Worm (Caenorhabditis elegans) whole organism, mixed stage, embryonic: ENCODE measurements around the gene far-8.

Source experiments
- M03D4.4 ChIP-seq: sonication (generic microtip); optimal IDR thresholded peaks from 2 replicates; lab custom pipeline; 2017; ENCODE audit warnings: mild to moderate bottlenecking, missing genetic modification characterization, missing compliant biosample characterization
- bed-3 ChIP-seq: fragments of 200-800 bp; sonication (Bioruptor generic); optimal IDR thresholded peaks from 3 replicates; lab custom pipeline; 2018; ENCODE audit warnings: mild to moderate bottlenecking, missing genetic modification characterization, moderate library complexity, missing compliant biosample characterization
- blmp-1 ChIP-seq: fragments of 150-350 bp; optimal IDR thresholded peaks from 2 replicates; lab custom pipeline; 2014; ENCODE audit warnings: missing biosample characterization, missing genetic modification characterization
- ceh-39 ChIP-seq: fragments of 150-350 bp; optimal IDR thresholded peaks from 2 replicates; lab custom pipeline; 2014; ENCODE audit warnings: missing biosample characterization, missing genetic modification characterization
- ceh-43 ChIP-seq: fragments of 200-800 bp; sonication (Bioruptor generic); optimal IDR thresholded peaks from 2 replicates; lab custom pipeline; 2018; ENCODE audit warnings: mild to moderate bottlenecking, missing genetic modification characterization, moderate library complexity, missing compliant biosample characterization
- ceh-83 ChIP-seq: fragments of 200-800 bp; sonication (Bioruptor generic); optimal IDR thresholded peaks from 2 replicates; lab custom pipeline; 2018; ENCODE audit warnings: mild to moderate bottlenecking, missing genetic modification characterization, missing compliant biosample characterization
- ces-1 ChIP-seq: fragments of 150-350 bp; optimal IDR thresholded peaks from 2 replicates; lab custom pipeline; 2014; ENCODE audit warnings: missing biosample characterization, missing genetic modification reagents, missing genetic modification characterization
- cnd-1 ChIP-seq: fragments of 200-800 bp; sonication (Bioruptor generic); optimal IDR thresholded peaks from 2 replicates; lab custom pipeline; 2018; ENCODE audit warnings: mild to moderate bottlenecking, missing genetic modification characterization, missing compliant biosample characterization
- drap-1 ChIP-seq: fragments of 200-800 bp; sonication (Bioruptor generic); optimal IDR thresholded peaks from 3 replicates; lab custom pipeline; 2018; ENCODE audit warnings: mild to moderate bottlenecking, missing genetic modification characterization, missing compliant biosample characterization
- elt-1 ChIP-seq: sonication (generic microtip); optimal IDR thresholded peaks from 2 replicates; lab custom pipeline; 2017; ENCODE audit warnings: missing genetic modification characterization, mild to moderate bottlenecking, missing compliant biosample characterization, antibody characterized with exemption, moderate library complexity, borderline replicate concordance; ENCODE audit not compliant: insufficient read depth
- elt-3 ChIP-seq: fragments of 150-350 bp; optimal IDR thresholded peaks from 2 replicates; lab custom pipeline; 2014; ENCODE audit warnings: missing biosample characterization, missing genetic modification characterization
- flh-1 ChIP-seq: fragments of 200-800 bp; sonication (Bioruptor generic); optimal IDR thresholded peaks from 2 replicates; lab custom pipeline; 2018; ENCODE audit warnings: mild to moderate bottlenecking, missing genetic modification characterization, moderate library complexity, missing compliant biosample characterization
- ham-2 ChIP-seq: fragments of 200-800 bp; sonication (Bioruptor generic); optimal IDR thresholded peaks from 2 replicates; lab custom pipeline; 2018; ENCODE audit warnings: mild to moderate bottlenecking, missing genetic modification characterization, missing compliant biosample characterization
- hlh-1 ChIP-seq: fragments of 150-350 bp; optimal IDR thresholded peaks from 2 replicates; lab custom pipeline; 2014; ENCODE audit warnings: missing biosample characterization, missing genetic modification reagents, missing genetic modification characterization
- lin-13 ChIP-seq: fragments of 150-350 bp; optimal IDR thresholded peaks from 2 replicates; lab custom pipeline; 2014; ENCODE audit warnings: missing biosample characterization, missing genetic modification characterization
- lin-32 ChIP-seq: fragments of 200-800 bp; sonication (Bioruptor generic); optimal IDR thresholded peaks from 2 replicates; lab custom pipeline; 2018; ENCODE audit warnings: mild to moderate bottlenecking, missing genetic modification characterization, missing compliant biosample characterization
- lsy-2 ChIP-seq: fragments of 150-350 bp; optimal IDR thresholded peaks from 2 replicates; lab custom pipeline; 2014; ENCODE audit warnings: missing biosample characterization, missing genetic modification characterization
- mab-5 ChIP-seq: fragments of 150-350 bp; optimal IDR thresholded peaks from 2 replicates; lab custom pipeline; 2014; ENCODE audit warnings: missing biosample characterization, missing genetic modification characterization
- mep-1 ChIP-seq: fragments of 150-350 bp; optimal IDR thresholded peaks from 2 replicates; lab custom pipeline; 2017; ENCODE audit warnings: missing biosample characterization, missing genetic modification reagents, missing genetic modification characterization, inconsistent platforms
- mls-2 ChIP-seq: sonication (generic microtip); optimal IDR thresholded peaks from 2 replicates; lab custom pipeline; 2016; ENCODE audit warnings: mild to moderate bottlenecking, missing genetic modification characterization, moderate library complexity, missing compliant biosample characterization
- nhr-12 ChIP-seq: fragments of 150-350 bp; optimal IDR thresholded peaks from 2 replicates; lab custom pipeline; 2014; ENCODE audit warnings: missing biosample characterization, missing genetic modification characterization
- nhr-2 ChIP-seq: fragments of 150-350 bp; optimal IDR thresholded peaks from 2 replicates; lab custom pipeline; 2014; ENCODE audit warnings: missing biosample characterization, missing genetic modification characterization
- nhr-237 ChIP-seq: fragments of 150-350 bp; optimal IDR thresholded peaks from 2 replicates; lab custom pipeline; 2014; ENCODE audit warnings: missing biosample characterization, missing genetic modification characterization
- nhr-28 ChIP-seq: fragments of 150-350 bp; optimal IDR thresholded peaks from 2 replicates; lab custom pipeline; 2014; ENCODE audit warnings: missing biosample characterization, missing genetic modification characterization
- nhr-76 ChIP-seq: sonication (generic microtip); optimal IDR thresholded peaks from 2 replicates; lab custom pipeline; 2017; ENCODE audit warnings: missing biosample characterization, missing genetic modification characterization
- pha-4 ChIP-seq: fragments of 150-350 bp; optimal IDR thresholded peaks from 2 replicates; lab custom pipeline; 2018; ENCODE audit warnings: missing biosample characterization, missing genetic modification reagents, missing genetic modification characterization
- sem-2 ChIP-seq: fragments of 200-800 bp; sonication (Bioruptor generic); optimal IDR thresholded peaks from 2 replicates; lab custom pipeline; 2018; ENCODE audit warnings: mild to moderate bottlenecking, missing genetic modification characterization, missing compliant biosample characterization
- snpc-4 ChIP-seq: fragments of 150-350 bp; optimal IDR thresholded peaks from 2 replicates; lab custom pipeline; 2014; ENCODE audit warnings: missing biosample characterization, missing genetic modification characterization
- sptf-1 ChIP-seq: sonication (generic microtip); optimal IDR thresholded peaks from 2 replicates; lab custom pipeline; 2017; ENCODE audit warnings: mild to moderate bottlenecking, missing genetic modification characterization, moderate library complexity, missing compliant biosample characterization
- tbx-8 ChIP-seq: fragments of 200-800 bp; sonication (Bioruptor generic); optimal IDR thresholded peaks from 2 replicates; lab custom pipeline; 2018; ENCODE audit warnings: mild to moderate bottlenecking, missing genetic modification characterization, moderate library complexity, missing compliant biosample characterization
- unc-120 ChIP-seq: sonication (generic microtip); optimal IDR thresholded peaks from 2 replicates; lab custom pipeline; 2017; ENCODE audit warnings: missing genetic modification characterization, missing compliant biosample characterization; ENCODE audit not compliant: poor library complexity, severe bottlenecking
- unc-39 ChIP-seq: fragments of 150-350 bp; optimal IDR thresholded peaks from 2 replicates; lab custom pipeline; 2014; ENCODE audit warnings: missing biosample characterization, missing genetic modification characterization
- unc-62 ChIP-seq: fragments of 150-350 bp; optimal IDR thresholded peaks from 2 replicates; lab custom pipeline; 2014; ENCODE audit warnings: missing biosample characterization, missing genetic modification reagents, missing genetic modification characterization
- ztf-11 ChIP-seq: fragments of 150-350 bp; optimal IDR thresholded peaks from 2 replicates; lab custom pipeline; 2014; ENCODE audit warnings: missing biosample characterization, missing genetic modification characterization

The far-8 gene

ce11 chrIII:883595-883994, 40.9 kb downstream of the far-8 start:
- TF ChIP-seq bed-3 (GFP tag; lab: Kevin White, UChicago) (no peak), unc-39 (tag; lab: Kevin White, UChicago) (no peak), mab-5 (tag; lab: Kevin White, UChicago) (no peak), nhr-12 (no peak), lin-13 (tag; lab: Kevin White, UChicago) (no peak), ztf-11 (tag; lab: Kevin White, UChicago) (no peak), tbx-8 (GFP tag; lab: Kevin White, UChicago) (no peak), elt-3 (tag; lab: Kevin White, UChicago) (no peak), ceh-83 (GFP tag; lab: Kevin White, UChicago) (no peak), nhr-237 (tag; lab: Kevin White, UChicago) (no peak), pha-4 (tag; lab: Kevin White, UChicago) (no peak), nhr-28 (no peak), snpc-4 (tag; lab: Kevin White, UChicago) (no peak), blmp-1 (no peak), ceh-39 (no peak), unc-62 (GFP tag; lab: Kevin White, UChicago) (no peak), nhr-2 (tag; lab: Kevin White, UChicago) (no peak)

ce11 chrIII:886726-887125, 44.0 kb downstream of the far-8 start, which contains the start of gene zer-1:
Gene zer-1 (minus strand): TSS chrIII:886793.
- no peak for TF ChIP-seq M03D4.4 (tag; lab: Kevin White, UChicago)
- no peak for TF ChIP-seq sem-2 (GFP tag; lab: Kevin White, UChicago)
- TF ChIP-seq drap-1 = no peak
- no peak for TF ChIP-seq lsy-2 (tag; lab: Kevin White, UChicago)
- TF ChIP-seq flh-1 = no peak
- no peak for TF ChIP-seq tbx-8 (GFP tag; lab: Kevin White, UChicago)
- TF ChIP-seq mab-5 (tag; lab: Kevin White, UChicago) = no peak
- no peak for TF ChIP-seq ham-2 (GFP tag; lab: Kevin White, UChicago)
- no peak for TF ChIP-seq mls-2 (tag; lab: Kevin White, UChicago)
- TF ChIP-seq ztf-11 (tag; lab: Kevin White, UChicago) = no peak
- TF ChIP-seq nhr-76 = no peak
- no peak for TF ChIP-seq nhr-12
- no peak for TF ChIP-seq elt-1 (tag; lab: Kevin White, UChicago)
- TF ChIP-seq sptf-1 (tag; lab: Kevin White, UChicago) = no peak
- TF ChIP-seq ceh-43 (GFP tag; lab: Kevin White, UChicago) = no peak
- TF ChIP-seq ceh-39 = no peak

- TF ChIP-seq elt-1 (tag; lab: Kevin White, UChicago) = no peak
- TF ChIP-seq sptf-1 (tag; lab: Kevin White, UChicago) = no peak
- no peak for TF ChIP-seq drap-1
- TF ChIP-seq unc-62 (GFP tag; lab: Kevin White, UChicago) = peak; percentile 16
- peak; percentile 63 for TF ChIP-seq ces-1 (GFP tag; lab: Kevin White, UChicago)
- no peak for TF ChIP-seq lin-32 (GFP tag; lab: Kevin White, UChicago)
- TF ChIP-seq hlh-1 (tag; lab: Kevin White, UChicago) = no peak
- peak; percentile 49 for TF ChIP-seq blmp-1
- peak; percentile 60 for TF ChIP-seq mls-2 (tag; lab: Kevin White, UChicago)
- no peak for TF ChIP-seq M03D4.4 (tag; lab: Kevin White, UChicago)
- peak; percentile 41 for TF ChIP-seq unc-120 (tag; lab: Kevin White, UChicago)
- TF ChIP-seq pha-4 (tag; lab: Kevin White, UChicago) = peak; percentile 24
- TF ChIP-seq cnd-1 (tag; lab: Kevin White, UChicago) = no peak
- peak; percentile 23 for TF ChIP-seq ham-2 (GFP tag; lab: Kevin White, UChicago)
- TF ChIP-seq nhr-28 = no peak
- TF ChIP-seq ceh-83 (GFP tag; lab: Kevin White, UChicago) = no peak
- TF ChIP-seq lsy-2 (tag; lab: Kevin White, UChicago) = peak; percentile 21
- TF ChIP-seq elt-3 (tag; lab: Kevin White, UChicago) = no peak
- no peak for TF ChIP-seq mep-1 (tag; lab: Kevin White, UChicago)
- peak; percentile 34 for TF ChIP-seq nhr-76
- no peak for TF ChIP-seq nhr-2 (tag; lab: Kevin White, UChicago)
- no peak for TF ChIP-seq nhr-237 (tag; lab: Kevin White, UChicago)
- peak; percentile 32 for TF ChIP-seq ceh-39
- TF ChIP-seq mab-5 (tag; lab: Kevin White, UChicago) = no peak
- TF ChIP-seq bed-3 (GFP tag; lab: Kevin White, UChicago) = no peak
Observed at ce11 chrIII:887874-888299, 45.2 kb downstream of the far-8 start.
